Fruit fly (Drosophila melanogaster) whole organism, prepupa: ENCODE data around the gene Jon65Aiii.

Experiments
- Blimp-1 ChIP-seq: fragments of 200-800 bp; sonication (Bioruptor generic); optimal IDR thresholded peaks from 3 replicates; lab custom pipeline; 2017; ENCODE audit warnings: missing biosample characterization, missing genetic modification characterization, mild to moderate bottlenecking, moderate library complexity, missing genetic modification reagents
- CG11294 ChIP-seq: fragments of 200-800 bp; sonication (Bioruptor generic); IDR thresholded peaks from 2 replicates; pipeline ENCODE4 v1.3.6; 2022; ENCODE audit warnings: missing biosample characterization, missing genetic modification characterization
- CG6808 ChIP-seq: fragments of 200-800 bp; sonication (Bioruptor generic); optimal IDR thresholded peaks from 3 replicates; lab custom pipeline; 2017; ENCODE audit warnings: missing biosample characterization, missing genetic modification characterization, mild to moderate bottlenecking, moderate library complexity, missing genetic modification reagents

dm6 chr3L:6022142-6022541 lies 28.4 kb upstream of the Jon65Aiii start:
- TF ChIP-seq Blimp-1 (GFP tag; lab: Kevin White, UChicago) (no peak), CG11294 (GFP tag; lab: Robert Waterston, UW) (no peak), CG6808 (peak; percentile 1)
